Fruit fly (Drosophila melanogaster) whole organism, embryonic: ENCODE data around the gene Prdm13.

Experiments used
- Asciz ChIP-seq: fragments of 200-800 bp; sonication (Bioruptor generic); optimal IDR thresholded peaks from 2 replicates; lab custom pipeline; 2017; ENCODE audit warnings: missing biosample characterization, mild to moderate bottlenecking, missing genetic modification characterization, missing genetic modification reagents
- Atf3 ChIP-seq: fragments of 200-800 bp; sonication (Bioruptor generic); optimal IDR thresholded peaks from 3 replicates; lab custom pipeline; 2016; ENCODE audit warnings: missing biosample characterization, missing genetic modification characterization
- Awh ChIP-seq: fragments of 200-800 bp; sonication (Bioruptor generic); IDR thresholded peaks from 2 replicates; pipeline ENCODE4, ENCODE4 v1.3.6; 2022; ENCODE audit warnings: missing biosample characterization, missing genetic modification characterization
- CG11504 ChIP-seq: fragments of 200-800 bp; sonication (Bioruptor generic); optimal IDR thresholded peaks from 3 replicates; lab custom pipeline; 2019; ENCODE audit warnings: missing biosample characterization, mild to moderate bottlenecking, missing genetic modification characterization, moderate library complexity
- CG11560 ChIP-seq: fragments of 200-800 bp; sonication (Bioruptor generic); IDR thresholded peaks from 3 replicates; pipeline ENCODE4 v1.3.6; 2022; ENCODE audit warnings: missing biosample characterization, missing genetic modification characterization
- CG11695 ChIP-seq: fragments of 200-800 bp; sonication (Bioruptor generic); IDR thresholded peaks from 3 replicates; pipeline ENCODE4 v1.3.6; 2022; ENCODE audit warnings: missing biosample characterization, missing genetic modification characterization
- CG1233 ChIP-seq: fragments of 200-800 bp; sonication (Bioruptor generic); optimal IDR thresholded peaks from 4 replicates; lab custom pipeline; 2018; ENCODE audit warnings: missing biosample characterization, mild to moderate bottlenecking, missing genetic modification characterization
- CG12659 ChIP-seq: fragments of 200-800 bp; sonication (Bioruptor generic); optimal IDR thresholded peaks from 3 replicates; lab custom pipeline; 2017; ENCODE audit warnings: mild to moderate bottlenecking, missing biosample characterization, missing genetic modification reagents, missing genetic modification characterization
- CG12769 ChIP-seq: fragments of 200-800 bp; sonication (Bioruptor generic); optimal IDR thresholded peaks from 2 replicates; lab custom pipeline; 2019; ENCODE audit warnings: missing biosample characterization, mild to moderate bottlenecking, missing genetic modification characterization, moderate library complexity
- CG14441 ChIP-seq: fragments of 200-800 bp; sonication (Bioruptor generic); IDR thresholded peaks from 2 replicates; pipeline ENCODE4 v1.3.6; 2022; ENCODE audit warnings: missing biosample characterization, missing genetic modification characterization
- CG15011 ChIP-seq: fragments of 200-800 bp; sonication (Bioruptor generic); optimal IDR thresholded peaks from 3 replicates; lab custom pipeline; 2018; ENCODE audit warnings: missing biosample characterization, mild to moderate bottlenecking, missing genetic modification characterization
- CG15696 ChIP-seq: fragments of 200-800 bp; sonication (Bioruptor generic); optimal IDR thresholded peaks from 2 replicates; lab custom pipeline; 2019; ENCODE audit warnings: missing biosample characterization, mild to moderate bottlenecking, missing genetic modification characterization, moderate library complexity
- CG17359 ChIP-seq: fragments of 200-800 bp; sonication (Bioruptor generic); optimal IDR thresholded peaks from 3 replicates; lab custom pipeline; 2018; ENCODE audit warnings: missing biosample characterization, mild to moderate bottlenecking, missing genetic modification characterization, moderate library complexity
- CG18619 ChIP-seq: fragments of 200-800 bp; sonication (Bioruptor generic); optimal IDR thresholded peaks from 3 replicates; lab custom pipeline; 2017; ENCODE audit warnings: missing biosample characterization, mild to moderate bottlenecking, missing genetic modification characterization
- CG2678 ChIP-seq: fragments of 200-800 bp; sonication (Bioruptor generic); optimal IDR thresholded peaks from 3 replicates; lab custom pipeline; 2019; ENCODE audit warnings: missing biosample characterization, mild to moderate bottlenecking, missing genetic modification characterization, moderate library complexity
- CG2712 ChIP-seq: fragments of 200-800 bp; optimal IDR thresholded peaks from 3 replicates; lab custom pipeline; 2019; ENCODE audit warnings: missing biosample characterization, mild to moderate bottlenecking, missing genetic modification characterization, moderate library complexity
- CG31365 ChIP-seq: fragments of 200-800 bp; sonication (Bioruptor generic); optimal IDR thresholded peaks from 2 replicates; lab custom pipeline; 2018; ENCODE audit warnings: missing biosample characterization, mild to moderate bottlenecking, missing genetic modification characterization
- CG31441 ChIP-seq: fragments of 200-800 bp; sonication (Bioruptor generic); IDR thresholded peaks from 2 replicates; pipeline ENCODE4 v1.3.6; 2022; ENCODE audit warnings: missing biosample characterization, missing genetic modification characterization
- CG7556 ChIP-seq: fragments of 200-800 bp; sonication (Bioruptor generic); optimal IDR thresholded peaks from 2 replicates; lab custom pipeline; 2017; ENCODE audit warnings: missing biosample characterization, mild to moderate bottlenecking, missing genetic modification characterization
- CG8290 ChIP-seq, 3 experiments: fragments of 200-800 bp; sonication (Bioruptor generic); optimal IDR thresholded peaks; 2 replicates each; lab custom pipeline; 2016 to 2019; ENCODE audit warnings: missing biosample characterization in 3 of 3, missing genetic modification characterization in 3 of 3, mild to moderate bottlenecking in 2 of 3, moderate library complexity in 1 of 3
- CG9932 ChIP-seq: fragments of 200-800 bp; sonication (Bioruptor generic); IDR thresholded peaks from 2 replicates; pipeline ENCODE4 v1.3.6; 2022; ENCODE audit warnings: missing biosample characterization, missing genetic modification characterization
- CrebB ChIP-seq: fragments of 200-800 bp; sonication (Bioruptor generic); optimal IDR thresholded peaks from 3 replicates; lab custom pipeline; 2018; ENCODE audit warnings: missing biosample characterization, mild to moderate bottlenecking, missing genetic modification characterization
- Dad ChIP-seq: fragments of 200-800 bp; sonication (Bioruptor generic); optimal IDR thresholded peaks from 3 replicates; lab custom pipeline; 2016; ENCODE audit warnings: missing biosample characterization, missing genetic modification characterization
- HLH3B ChIP-seq: fragments of 200-800 bp; sonication (Bioruptor generic); IDR thresholded peaks from 2 replicates; pipeline ENCODE4 v1.3.6; 2022; ENCODE audit warnings: missing biosample characterization, missing genetic modification characterization
- Hr51 ChIP-seq, 2 experiments: fragments of 200-800 bp; sonication (Bioruptor generic); optimal IDR thresholded peaks; 2 replicates in 1 of 2; 3 replicates in 1 of 2; lab custom pipeline; 2016 to 2018; ENCODE audit warnings: missing biosample characterization in 2 of 2, missing genetic modification characterization in 2 of 2, mild to moderate bottlenecking in 1 of 2, moderate library complexity in 1 of 2
- Lpt ChIP-seq: fragments of >200 bp; optimal IDR thresholded peaks from 2 replicates; lab custom pipeline; 2018; ENCODE audit warnings: missing biosample characterization, missing genetic modification characterization
- NFAT ChIP-seq: fragments of 200-800 bp; sonication (Bioruptor generic); IDR thresholded peaks from 2 replicates; pipeline ENCODE4 v1.3.6; 2022; ENCODE audit warnings: missing biosample characterization, missing genetic modification characterization
- Oli ChIP-seq: fragments of 200-800 bp; sonication (Bioruptor generic); optimal IDR thresholded peaks from 2 replicates; lab custom pipeline; 2018; ENCODE audit warnings: missing biosample characterization, mild to moderate bottlenecking, missing genetic modification characterization, moderate library complexity
- PHDP ChIP-seq: fragments of 200-800 bp; sonication (Bioruptor generic); optimal IDR thresholded peaks from 3 replicates; lab custom pipeline; 2018; ENCODE audit warnings: missing biosample characterization, mild to moderate bottlenecking, missing genetic modification characterization, moderate library complexity
- Ptx1 ChIP-seq: fragments of 200-800 bp; sonication (Bioruptor generic); IDR thresholded peaks from 2 replicates; pipeline ENCODE4 v1.3.6; 2022; ENCODE audit warnings: missing biosample characterization, missing genetic modification characterization
- Taf1 ChIP-seq: fragments of 200-800 bp; sonication (Bioruptor generic); IDR thresholded peaks from 2 replicates; pipeline ENCODE4 v1.3.6; 2022; ENCODE audit warnings: missing biosample characterization, missing genetic modification characterization
- ara ChIP-seq: fragments of 200-800 bp; sonication (Bioruptor generic); IDR thresholded peaks from 2 replicates; pipeline ENCODE4 v1.3.6; 2022; ENCODE audit warnings: missing biosample characterization, missing genetic modification characterization
- ase ChIP-seq: fragments of 200-800 bp; sonication (Bioruptor generic); IDR thresholded peaks from 3 replicates; pipeline ENCODE4 v1.3.6; 2022; ENCODE audit warnings: missing biosample characterization, missing genetic modification characterization
- crc ChIP-seq: fragments of 200-800 bp; sonication (Bioruptor generic); optimal IDR thresholded peaks from 2 replicates; lab custom pipeline; 2016; ENCODE audit warnings: missing biosample characterization, missing genetic modification characterization
- dmrt99B ChIP-seq: fragments of 200-800 bp; sonication (Bioruptor generic); optimal IDR thresholded peaks from 2 replicates; lab custom pipeline; 2018; ENCODE audit warnings: missing biosample characterization, mild to moderate bottlenecking, missing genetic modification characterization, moderate library complexity
- dysf ChIP-seq: fragments of 200-800 bp; sonication (Bioruptor generic); IDR thresholded peaks from 3 replicates; pipeline ENCODE4 v1.3.6; 2022; ENCODE audit warnings: missing biosample characterization, missing genetic modification characterization
- fu2 ChIP-seq: fragments of 200-800 bp; sonication (Bioruptor generic); optimal IDR thresholded peaks from 2 replicates; lab custom pipeline; 2016; ENCODE audit warnings: missing biosample characterization, missing genetic modification characterization
- gem ChIP-seq: fragments of 200-800 bp; sonication (Bioruptor generic); optimal IDR thresholded peaks from 2 replicates; lab custom pipeline; 2019; ENCODE audit warnings: missing biosample characterization, mild to moderate bottlenecking, missing genetic modification characterization, moderate library complexity
- grau ChIP-seq: fragments of 200-800 bp; optimal IDR thresholded peaks from 3 replicates; lab custom pipeline; 2019; ENCODE audit warnings: missing biosample characterization, mild to moderate bottlenecking, missing genetic modification characterization, moderate library complexity
- odd ChIP-seq: fragments of 200-800 bp; sonication (Bioruptor generic); optimal IDR thresholded peaks from 2 replicates; lab custom pipeline; 2017; ENCODE audit warnings: missing biosample characterization, mild to moderate bottlenecking, missing genetic modification characterization
- otp ChIP-seq: fragments of 200-800 bp; sonication (Bioruptor generic); IDR thresholded peaks from 3 replicates; pipeline ENCODE4, ENCODE4 v1.3.6; 2022; ENCODE audit warnings: missing biosample characterization, missing genetic modification characterization
- row ChIP-seq: fragments of 200-800 bp; sonication (Bioruptor generic); IDR thresholded peaks from 3 replicates; pipeline ENCODE4 v1.3.6; 2022; ENCODE audit warnings: missing biosample characterization, missing genetic modification characterization
- slbo ChIP-seq: fragments of 200-800 bp; sonication (Bioruptor generic); IDR thresholded peaks from 2 replicates; pipeline ENCODE4 v1.3.6; 2022; ENCODE audit warnings: missing biosample characterization, missing genetic modification characterization
- ssp ChIP-seq: fragments of 200-800 bp; sonication (Bioruptor generic); IDR thresholded peaks from 2 replicates; pipeline ENCODE4 v1.3.6; 2022; ENCODE audit warnings: missing biosample characterization, missing genetic modification characterization
- tgo ChIP-seq: fragments of 200-800 bp; sonication (Bioruptor generic); IDR thresholded peaks from 3 replicates; pipeline ENCODE4 v1.3.6; 2022; ENCODE audit warnings: missing biosample characterization, missing genetic modification characterization
- tup ChIP-seq: fragments of 200-800 bp; sonication (Bioruptor generic); optimal IDR thresholded peaks from 2 replicates; lab custom pipeline; 2016; ENCODE audit warnings: missing biosample characterization, mild to moderate bottlenecking, missing genetic modification characterization, moderate library complexity
- unpg ChIP-seq: fragments of 200-800 bp; sonication (Bioruptor generic); optimal IDR thresholded peaks from 3 replicates; lab custom pipeline; 2018; ENCODE audit warnings: missing biosample characterization, mild to moderate bottlenecking, missing genetic modification characterization, moderate library complexity

The Prdm13 gene

DNA sequence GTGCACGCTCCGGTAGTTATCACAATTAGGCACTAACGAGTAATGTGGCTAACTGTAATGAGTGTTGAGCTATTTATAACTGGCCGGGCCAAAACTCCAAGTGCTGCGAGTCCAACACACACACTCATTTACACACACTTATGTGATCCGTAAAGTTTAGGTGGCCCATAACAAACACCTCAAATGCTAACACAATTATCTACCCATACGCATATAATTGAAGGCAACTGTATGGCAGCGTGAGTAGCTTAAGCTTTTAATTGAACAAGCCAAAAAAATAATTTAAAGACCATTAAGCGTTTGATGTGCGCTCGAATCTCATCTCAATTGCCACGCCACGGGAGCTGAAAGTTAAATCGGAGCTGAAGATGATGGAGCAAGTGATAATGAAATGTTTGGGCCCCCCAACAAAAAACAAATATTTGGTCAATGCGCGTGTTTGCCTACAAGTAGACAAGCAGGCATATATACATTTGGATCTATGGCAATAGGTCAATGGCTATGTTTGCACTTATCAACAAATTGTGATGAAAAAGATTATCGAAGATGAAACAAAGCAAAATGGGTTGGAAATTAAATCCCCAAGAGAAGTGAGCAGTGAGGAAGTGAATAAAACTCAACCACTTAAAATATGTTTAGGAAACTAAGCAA lies 22.9 kb upstream of the Prdm13 start, which contains the start of gene Cpr65Av (continued):
- TF ChIP-seq CG15011 (GFP tag; lab: Kevin White, UChicago) (peak; percentile 6), CG11560 (tag; lab: Robert Waterston, UW) (no peak), Lpt (GFP tag; lab: Kevin White, UChicago) (no peak), HLH3B (0 out of 2 replicates have a peak, but pooled peaks have one; percentile 34), CG14441 (no peak), CG31441 (GFP tag; lab: Robert Waterston, UW) (0 out of 2 replicates have a peak, but pooled peaks have one; percentile 12), CG1233 (peak; percentile 32), CG17359 (tag; lab: Kevin White, UChicago) (peak; percentile 40), ssp (no peak), PHDP (tag; lab: Kevin White, UChicago) (peak; percentile 54), Dad (no peak), CG15696 (tag; lab: Kevin White, UChicago) (peak; percentile 13), tup (GFP tag; lab: Kevin White, UChicago) (no peak), Awh (peak; percentile 55), CG18619 (GFP tag; lab: Kevin White, UChicago) (peak; percentile 16), CG31365 (tag; lab: Kevin White, UChicago) (no peak), crc (no peak), Atf3 (GFP tag; lab: Kevin White, UChicago) (peak; percentile 6), Asciz (peak; percentile 33), odd (peak; percentile 33)

DNA sequence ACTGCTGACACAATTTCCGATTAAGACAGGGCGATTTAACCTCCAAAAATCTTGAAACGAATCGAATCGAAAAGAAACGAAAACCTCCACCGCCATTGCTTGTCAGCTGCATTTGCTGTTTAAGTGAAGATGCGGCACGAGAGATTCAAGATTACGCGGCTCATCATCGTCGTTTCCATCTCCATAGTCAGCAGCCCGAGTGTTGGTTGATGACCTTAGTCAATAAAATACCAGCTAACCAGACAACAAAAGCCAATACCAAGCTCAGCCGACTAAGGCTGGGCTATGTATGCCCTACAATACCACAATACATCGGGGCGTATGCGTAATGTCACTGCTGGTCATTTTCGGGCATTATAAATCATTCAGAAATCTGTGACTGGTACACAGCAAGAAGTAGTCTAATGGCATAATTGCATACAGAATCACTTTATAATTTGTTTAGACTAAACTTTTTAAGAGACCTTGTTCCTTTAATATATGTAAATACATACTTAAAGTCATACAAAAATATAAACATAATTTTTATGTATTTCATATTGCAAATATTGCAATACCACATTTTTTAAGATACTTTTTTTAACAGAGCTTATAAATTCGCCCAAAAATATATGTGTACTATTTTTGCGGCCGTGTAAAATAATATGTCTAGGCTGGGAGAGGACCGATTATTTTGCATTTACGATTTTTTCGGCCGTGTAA lies 22.0 kb upstream of the Prdm13 start:
- TF ChIP-seq CG31441 (GFP tag; lab: Robert Waterston, UW) (no peak), NFAT (GFP tag; lab: Robert Waterston, UW) (no peak), gem (tag; lab: Kevin White, UChicago) (peak; percentile 52), CrebB (tag; lab: Kevin White, UChicago) (no peak), unpg (GFP tag; lab: Kevin White, UChicago) (peak; percentile 0), CG7556 (GFP tag; lab: Kevin White, UChicago) (peak; percentile 10), Hr51 (GFP tag; optimal IDR thresholded peaks at IDR 0.05; lab: Kevin White, UChicago) (peak in 1 of 2 experiments; percentile 47), Ptx1 (GFP tag; lab: Robert Waterston, UW) (peak; percentile 26; the same call in 1 of the 2 replicates), CG12769 (tag; lab: Kevin White, UChicago) (peak; percentile 17), CG31365 (tag; lab: Kevin White, UChicago) (no peak), CG2712 (tag; lab: Kevin White, UChicago) (no peak), fu2 (GFP tag; lab: Kevin White, UChicago) (no peak), CG12659 (GFP tag; lab: Kevin White, UChicago) (peak; percentile 4), ara (GFP tag; lab: Robert Waterston, UW) (no peak), slbo (GFP tag; lab: Robert Waterston, UW) (0 out of 2 replicates have a peak, but pooled peaks have one; percentile 10), dmrt99B (peak; percentile 18), CG11695 (GFP tag; lab: Robert Waterston, UW) (0 out of 3 replicates have a peak, but pooled peaks have one; percentile 17), ase (GFP tag; lab: Robert Waterston, UW) (no peak), tup (GFP tag; lab: Kevin White, UChicago) (no peak), row (GFP tag; lab: Robert Waterston, UW) (0 out of 3 replicates have a peak, but pooled peaks have one; percentile 22), Taf1 (GFP tag; lab: Robert Waterston, UW) (no peak), Oli (tag; lab: Kevin White, UChicago) (peak; percentile 33), tgo (peak; percentile 14; the same call in 1 of the 3 replicates), CG11504 (tag; lab: Kevin White, UChicago) (peak; percentile 27), dysf (peak; percentile 45; the same call in 1 of the 3 replicates), CG2678 (tag; lab: Kevin White, UChicago) (peak; percentile 21), grau (peak; percentile 20), CG9932 (GFP tag; lab: Robert Waterston, UW) (peak; percentile 39; the same call in 1 of the 2 replicates), CG14441 (peak; percentile 24; the same call in 1 of the 2 replicates), otp (GFP tag; lab: Robert Waterston, UW) (0 out of 3 replicates have a peak, but pooled peaks have one; percentile 10), CG8290 (GFP tag; optimal IDR thresholded peaks at IDR 0.05; lab: Kevin White, UChicago) (no peak), CG8290 (tag; optimal IDR thresholded peaks at IDR 0.05; lab: Kevin White, UChicago) (peak in 1 of 2 experiments; percentile 35)
